Worm (Caenorhabditis elegans): ENCODE data around the gene soc-2.

- TF ChIP-seq W03F9.2 (tag; optimal IDR thresholded peaks at IDR 0.05) (no peak), him-1 (tag; optimal IDR thresholded peaks at IDR 0.05) (no peak), dao-5 (tag; optimal IDR thresholded peaks at IDR 0.05) (no peak)
Observed at ce11 chrIV:5157226-5157625, 4.9 kb upstream of the soc-2 start, which contains the start of gene C24D10.49.

Measured in whole organism, L4/young adult.